Fruit fly (Drosophila melanogaster): ENCODE results near the gene Arglu1.

Gene Arglu1

DNA sequence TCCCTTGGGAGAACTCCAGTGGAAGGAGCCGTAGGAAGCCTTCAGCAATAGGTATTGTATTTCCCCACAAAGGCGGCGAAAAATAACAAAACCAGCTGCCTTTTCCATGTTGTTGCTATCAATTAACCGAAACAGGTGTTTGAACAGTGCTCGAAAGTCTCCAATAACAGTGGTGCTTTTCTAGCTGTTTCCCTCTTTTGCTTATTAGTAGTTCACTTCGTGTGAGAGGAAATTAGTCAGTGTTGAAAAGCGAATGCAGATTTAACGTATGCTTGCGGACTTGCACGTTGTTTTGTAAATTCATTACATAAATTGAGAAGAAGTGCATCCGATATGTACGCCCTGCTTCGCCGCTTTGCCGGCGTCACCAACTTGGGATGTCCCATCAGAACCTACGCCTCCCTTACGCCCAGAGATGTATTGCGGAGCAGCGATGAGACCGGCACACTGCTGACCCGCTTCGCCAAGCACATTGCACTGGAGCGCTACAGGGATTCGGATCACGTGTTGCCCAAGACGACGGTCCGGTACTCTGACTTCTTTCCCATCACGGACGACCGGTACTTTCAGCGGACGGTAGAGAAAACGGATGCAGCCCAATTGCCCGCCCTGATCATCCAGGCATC lies 810 bp upstream of the Arglu1 start, which contains the start of the genes Datp and CG4619:
TSS of gene Datp (minus strand) at position 160 of the 626 bp plus-strand sequence.
TSS of gene CG4619 (plus strand) at position 233 of the 626 bp plus-strand sequence.
- no peak for TF ChIP-seq PHDP (tag; optimal IDR thresholded peaks at IDR 0.05)
- TF ChIP-seq al (GFP tag; IDR thresholded peaks at IDR 0.05): no peak; the same call in 1 of the 2 replicates
- no peak for TF ChIP-seq nom (GFP tag; optimal IDR thresholded peaks at IDR 0.05)
- no peak for TF ChIP-seq grn (GFP tag; optimal IDR thresholded peaks at IDR 0.05)
- no peak for TF ChIP-seq NC2α (GFP tag; optimal IDR thresholded peaks at IDR 0.05)
- TF ChIP-seq fd96Cb (tag; optimal IDR thresholded peaks at IDR 0.05): no peak
- TF ChIP-seq CG2712 (tag; optimal IDR thresholded peaks at IDR 0.05): peak; percentile 16
- TF ChIP-seq bbx (GFP tag; IDR thresholded peaks at IDR 0.05; ENCODE audit: partially characterized antibody): peak; percentile 46
- TF ChIP-seq MBD-R2 (GFP tag; IDR thresholded peaks at IDR 0.05): peak; percentile 93
- peak; percentile 85; the same call in 2 of the 3 replicates for TF ChIP-seq CG34422 (GFP tag; IDR thresholded peaks at IDR 0.05)
- TF ChIP-seq Awh (GFP tag; IDR thresholded peaks at IDR 0.05): no peak
- TF ChIP-seq Sox102F (GFP tag; optimal IDR thresholded peaks at IDR 0.05): no peak
- no peak for TF ChIP-seq D19B (GFP tag; optimal IDR thresholded peaks at IDR 0.05)
- peak; percentile 42 for TF ChIP-seq Dip3 (GFP tag; optimal IDR thresholded peaks at IDR 0.05)
- peak; percentile 97 for TF ChIP-seq CG15514 (GFP tag; optimal IDR thresholded peaks at IDR 0.05)
- peak; percentile 6 for TF ChIP-seq Jarid2 (GFP tag; optimal IDR thresholded peaks at IDR 0.05)
- no peak for TF ChIP-seq CG32532 (GFP tag; IDR thresholded peaks at IDR 0.05)
- peak; percentile 71 for TF ChIP-seq slbo (GFP tag; IDR thresholded peaks at IDR 0.05)
- TF ChIP-seq CG4424 (GFP tag; optimal IDR thresholded peaks at IDR 0.05): peak; percentile 2
- no peak for TF ChIP-seq CG4707 (GFP tag; optimal IDR thresholded peaks at IDR 0.05)
- TF ChIP-seq Myb (GFP tag; optimal IDR thresholded peaks at IDR 0.05): peak; percentile 80
- no peak for TF ChIP-seq Atf6 (GFP tag; IDR thresholded peaks at IDR 0.05)
- no peak for TF ChIP-seq Oaz (GFP tag; IDR thresholded peaks at IDR 0.05)
- no peak for TF ChIP-seq CG31365 (tag; optimal IDR thresholded peaks at IDR 0.05)
- TF ChIP-seq CG10366 (GFP tag; IDR thresholded peaks at IDR 0.05): no peak
- no peak for TF ChIP-seq klu (GFP tag; IDR thresholded peaks at IDR 0.05)
- TF ChIP-seq unc-4 (GFP tag; IDR thresholded peaks at IDR 0.05; ENCODE audit: partially characterized antibody): peak; percentile 37; the same call in 1 of the 2 replicates
- TF ChIP-seq Gug (GFP tag; IDR thresholded peaks at IDR 0.05): no peak; the same call in 3 of the 4 replicates
- TF ChIP-seq CG8765 (GFP tag; IDR thresholded peaks at IDR 0.05): no peak
- TF ChIP-seq CG17328 (GFP tag; IDR thresholded peaks at IDR 0.05): peak; percentile 29; the same call in 1 of the 2 replicates
- TF ChIP-seq CG6689 (GFP tag; IDR thresholded peaks at IDR 0.05): no peak
- TF ChIP-seq CG11085 (GFP tag; IDR thresholded peaks at IDR 0.05): 0 out of 2 replicates have a peak, but pooled peaks have one; percentile 40
- TF ChIP-seq CG11695 (GFP tag; IDR thresholded peaks at IDR 0.05): no peak
- no peak for TF ChIP-seq kay (GFP tag; optimal IDR thresholded peaks at IDR 0.05)
- TF ChIP-seq Sry-β (GFP tag; optimal IDR thresholded peaks at IDR 0.05): peak; percentile 93
- TF ChIP-seq tna (GFP tag; IDR thresholded peaks at IDR 0.05; ENCODE audit: partially characterized antibody): no peak
- TF ChIP-seq CoRest (tag; optimal IDR thresholded peaks at IDR 0.05): peak; percentile 23
- no peak for TF ChIP-seq MTF-1 (GFP tag; optimal IDR thresholded peaks at IDR 0.05; ENCODE audit: borderline replicate concordance)
- TF ChIP-seq CG7271 (tag; optimal IDR thresholded peaks at IDR 0.05): no peak
- TF ChIP-seq CG16813 (GFP tag; IDR thresholded peaks at IDR 0.05; ENCODE audit: partially characterized antibody): no peak
- TF ChIP-seq CG2199 (GFP tag; IDR thresholded peaks at IDR 0.05): no peak
- TF ChIP-seq CG32767 (GFP tag; IDR thresholded peaks at IDR 0.05): no peak
- TF ChIP-seq tgo (GFP tag; IDR thresholded peaks at IDR 0.05): no peak
- no peak for TF ChIP-seq chm (GFP tag; IDR thresholded peaks at IDR 0.05)
- TF ChIP-seq dm (GFP tag; optimal IDR thresholded peaks at IDR 0.05): peak; percentile 89
- no peak for TF ChIP-seq Lhr (GFP tag; optimal IDR thresholded peaks at IDR 0.05)
- no peak for TF ChIP-seq CG1832 (GFP tag; optimal IDR thresholded peaks at IDR 0.05)
- TF ChIP-seq CG6654 (GFP tag; optimal IDR thresholded peaks at IDR 0.05): no peak
- peak; percentile 54; the same call in 1 of the 2 replicates for TF ChIP-seq cas (GFP tag; IDR thresholded peaks at IDR 0.05)
- TF ChIP-seq CG1233 (GFP tag; optimal IDR thresholded peaks at IDR 0.05): no peak
